Worm (Caenorhabditis elegans): ENCODE results near the gene klp-11.

- TF ChIP-seq nhr-28 (tag; optimal IDR thresholded peaks at IDR 0.05) (no peak), elt-1 (tag; optimal IDR thresholded peaks at IDR 0.05; ENCODE audit: borderline replicate concordance, insufficient read depth) (no peak), unc-62 (GFP tag; optimal IDR thresholded peaks at IDR 0.05) (no peak), lsy-2 (tag; optimal IDR thresholded peaks at IDR 0.05) (no peak), nhr-237 (tag; optimal IDR thresholded peaks at IDR 0.05) (no peak), pha-4 (tag; optimal IDR thresholded peaks at IDR 0.05) (no peak), ztf-11 (tag; optimal IDR thresholded peaks at IDR 0.05) (no peak), blmp-1 (tag; optimal IDR thresholded peaks at IDR 0.05) (no peak), mab-5 (tag; optimal IDR thresholded peaks at IDR 0.05) (no peak), sem-2 (GFP tag; optimal IDR thresholded peaks at IDR 0.05) (no peak), tbx-8 (GFP tag; optimal IDR thresholded peaks at IDR 0.05) (no peak), sptf-1 (tag; optimal IDR thresholded peaks at IDR 0.05) (no peak), lin-13 (tag; optimal IDR thresholded peaks at IDR 0.05) (no peak), nhr-76 (tag; optimal IDR thresholded peaks at IDR 0.05) (no peak)
Measured at ce11 chrIV:8739926-8740325, 21.9 kb downstream of the klp-11 start, which contains the start of gene mrps-33.

Data from whole organism, mixed stage, embryonic.